Worm (Caenorhabditis elegans) whole organism, L3 larva: ENCODE data around the gene fbxa-47.

Experiments used
- egl-27 ChIP-seq: sonication (generic microtip); optimal IDR thresholded peaks from 4 replicates; lab custom pipeline; 2017; ENCODE audit warnings: missing biosample characterization, missing genetic modification reagents, missing genetic modification characterization
- nhr-11 ChIP-seq: fragments of 150-350 bp; optimal IDR thresholded peaks from 2 replicates; lab custom pipeline; 2014; ENCODE audit warnings: missing biosample characterization, missing genetic modification characterization
- nhr-237 ChIP-seq: fragments of 150-350 bp; optimal IDR thresholded peaks from 2 replicates; lab custom pipeline; 2014; ENCODE audit warnings: missing biosample characterization, missing genetic modification characterization
- zag-1 ChIP-seq: fragments of 150-350 bp; optimal IDR thresholded peaks from 2 replicates; lab custom pipeline; 2014; ENCODE audit warnings: missing biosample characterization, missing genetic modification characterization

ce11 chrIII:2265986-2266701 lies 33.9 kb upstream of the fbxa-47 start, which contains the start of gene fbxa-9:
- no peak for TF ChIP-seq zag-1
- no peak for TF ChIP-seq egl-27 (tag; lab: Kevin White, UChicago)
- TF ChIP-seq nhr-237 (tag; lab: Kevin White, UChicago) = no peak
- no peak for TF ChIP-seq nhr-11 (tag; lab: Kevin White, UChicago)
